Worm (Caenorhabditis elegans): ENCODE results near the gene cnc-5.
A peak's percentile ranks its signal among the peaks of the same experiment; 100 is the strongest.

The cnc-5 gene

DNA sequence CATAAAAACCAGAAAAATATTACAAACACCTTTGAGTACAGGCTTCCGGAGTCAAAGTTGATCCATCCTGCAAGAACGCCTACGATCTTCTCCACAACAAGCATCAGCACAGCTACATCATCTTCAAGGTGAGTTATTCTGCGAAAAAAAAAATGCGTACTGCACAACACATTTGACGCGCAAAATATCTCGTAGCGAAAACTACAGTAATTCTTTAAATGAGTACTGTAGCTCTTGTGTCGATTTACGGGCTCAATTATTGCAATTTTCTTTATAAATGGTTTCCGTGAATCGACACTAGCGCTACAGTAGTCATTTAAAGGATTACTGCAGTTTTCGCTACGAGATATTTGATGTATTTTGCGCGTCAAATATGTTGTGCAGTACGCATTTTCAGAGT, 31.7 kb downstream of the cnc-5 start (continued):
- TF ChIP-seq madf-6 (GFP tag; IDR thresholded peaks at IDR 0.05) (peak; percentile 26), mcd-1 (GFP tag; IDR thresholded peaks at IDR 0.05) (0 out of 2 replicates have a peak, but pooled peaks have one; percentile 3), F55B11.4 (tag; optimal IDR thresholded peaks at IDR 0.05; ENCODE audit: borderline replicate concordance, insufficient read depth) (no peak), nfyb-1 (GFP tag; IDR thresholded peaks at IDR 0.05) (no peak), T07F8.4 (tag; optimal IDR thresholded peaks at IDR 0.05) (no peak), chd-7 (tag; optimal IDR thresholded peaks at IDR 0.05) (no peak), egl-44 (GFP tag; IDR thresholded peaks at IDR 0.05) (no peak), ztf-3 (GFP tag; optimal IDR thresholded peaks at IDR 0.05) (no peak), pha-4 (tag; optimal IDR thresholded peaks at IDR 0.05) (no peak), tlf-1 (GFP tag; optimal IDR thresholded peaks at IDR 0.05) (no peak), ceh-79 (tag; optimal IDR thresholded peaks at IDR 0.05) (no peak), atf-7 (tag; optimal IDR thresholded peaks at IDR 0.05) (no peak), B0261.1 (tag; optimal IDR thresholded peaks at IDR 0.05) (no peak), F22D6.2 (tag; optimal IDR thresholded peaks at IDR 0.05) (no peak), dpff-1 (tag; optimal IDR thresholded peaks at IDR 0.05) (no peak), unc-130 (GFP tag; optimal IDR thresholded peaks at IDR 0.05) (no peak), lsl-1 (GFP tag; optimal IDR thresholded peaks at IDR 0.05) (peak; percentile 77), F57C9.4 (tag; optimal IDR thresholded peaks at IDR 0.05) (no peak), K11D2.4 (GFP tag; IDR thresholded peaks at IDR 0.05) (no peak), pbrm-1 (GFP tag; IDR thresholded peaks at IDR 0.05) (no peak), ztf-26 (tag; optimal IDR thresholded peaks at IDR 0.05) (no peak), nfya-1 (tag; optimal IDR thresholded peaks at IDR 0.05; ENCODE audit: borderline replicate concordance, insufficient read depth) (no peak), mxl-1 (tag; optimal IDR thresholded peaks at IDR 0.05) (no peak), xnd-1 (tag; optimal IDR thresholded peaks at IDR 0.05) (peak; percentile 33), tbx-9 (tag; optimal IDR thresholded peaks at IDR 0.05; ENCODE audit: borderline replicate concordance) (no peak), snpc-3.4 (tag; optimal IDR thresholded peaks at IDR 0.05) (no peak), B0019.2 (GFP tag; conservative IDR thresholded peaks at IDR 0.05) (no peak), F57A8.1 (GFP tag; optimal IDR thresholded peaks at IDR 0.05) (no peak), zim-3 (tag; optimal IDR thresholded peaks at IDR 0.05) (no peak), dpl-1 (GFP tag; optimal IDR thresholded peaks at IDR 0.05) (no peak), attf-5 (GFP tag; optimal IDR thresholded peaks at IDR 0.05) (no peak), ceh-27 (GFP tag; optimal IDR thresholded peaks at IDR 0.05) (no peak), Y67H2A.10 (GFP tag; conservative IDR thresholded peaks at IDR 0.05) (no peak), F49E8.2 (tag; optimal IDR thresholded peaks at IDR 0.05; ENCODE audit: insufficient read depth) (no peak), lsy-27 (tag; optimal IDR thresholded peaks at IDR 0.05; ENCODE audit: borderline replicate concordance, insufficient read depth) (no peak), Y53G8AR.9 (GFP tag; conservative IDR thresholded peaks at IDR 0.05) (no peak; the same call in 1 of the 2 replicates), mel-28 (tag; optimal IDR thresholded peaks at IDR 0.05; ENCODE audit: borderline replicate concordance) (no peak), madf-3 (GFP tag; IDR thresholded peaks at IDR 0.05) (no peak), hmg-20 (GFP tag; IDR thresholded peaks at IDR 0.05) (no peak), sptf-2 (GFP tag; optimal IDR thresholded peaks at IDR 0.05) (no peak), unc-62 (GFP tag; optimal IDR thresholded peaks at IDR 0.05) (no peak), tbp1 (GFP tag; optimal IDR thresholded peaks at IDR 0.05) (no peak), F33H1.4 (GFP tag; IDR thresholded peaks at IDR 0.05) (peak; percentile 60)

Data from whole organism, young adult.